Fruit fly (Drosophila melanogaster) Kc167 (cell line): Measurements from ENCODE around the gene para.

Source experiments
- Myc ChIP-seq: fragments of >200 bp; optimal IDR thresholded peaks from 2 replicates; lab custom pipeline; 2017; ENCODE audit warnings: missing external identifiers
- h ChIP-seq: fragments of >200 bp; optimal IDR thresholded peaks from 3 replicates; lab custom pipeline; 2018; ENCODE audit warnings: missing external identifiers
- insv ChIP-seq: fragments of >200 bp; optimal IDR thresholded peaks from 3 replicates; lab custom pipeline; 2018; ENCODE audit warnings: missing external identifiers
- psq ChIP-seq: fragments of >200 bp; optimal IDR thresholded peaks from 2 replicates; lab custom pipeline; 2017; ENCODE audit warnings: missing external identifiers
- ttk ChIP-seq: sonication (Bioruptor generic); optimal IDR thresholded peaks from 2 replicates; lab custom pipeline; 2017; ENCODE audit warnings: missing external identifiers

dm6 chrX:16565377-16565776, 32.5 kb upstream of the para start:
- TF ChIP-seq insv (no peak), ttk (lab: Kevin White, UChicago) (no peak), h (lab: Kevin White, UChicago) (no peak), psq (lab: Kevin White, UChicago) (no peak), Myc (lab: Kevin White, UChicago) (no peak)
